Worm (Caenorhabditis elegans) whole organism, young adult: ENCODE results near the gene dac-1.
A peak's percentile ranks its signal among the peaks of the same experiment; 100 is the strongest.

Experiments
- B0336.3 ChIP-seq: fragments of 200-800 bp; sonication (Bioruptor generic); IDR thresholded peaks from 2 replicates; pipeline ENCODE4 v1.3.6; 2022; ENCODE audit warnings: missing genetic modification characterization, missing compliant biosample characterization
- C17E4.6 ChIP-seq: fragments of 200-800 bp; sonication (Bioruptor generic); IDR thresholded peaks from 2 replicates; pipeline ENCODE4 v1.3.6; 2022; ENCODE audit warnings: missing genetic modification reagents, missing genetic modification characterization, missing compliant biosample characterization
- F10E7.11 ChIP-seq: sonication (generic microtip); optimal IDR thresholded peaks from 2 replicates; lab custom pipeline; 2017; ENCODE audit warnings: mild to moderate bottlenecking, missing genetic modification characterization, moderate library complexity, missing compliant biosample characterization
- F33H1.4 ChIP-seq: fragments of 200-800 bp; sonication (Bioruptor generic); IDR thresholded peaks from 2 replicates; pipeline ENCODE4 v1.3.6; 2022; ENCODE audit warnings: missing genetic modification reagents, missing genetic modification characterization, missing compliant biosample characterization
- F37B4.10 ChIP-seq: fragments of 200-800 bp; sonication (Bioruptor generic); IDR thresholded peaks from 2 replicates; pipeline ENCODE4 v1.3.6; 2022; ENCODE audit warnings: missing genetic modification characterization, missing compliant biosample characterization
- F39B2.1 ChIP-seq: fragments of 200-800 bp; sonication (Bioruptor generic); IDR thresholded peaks from 2 replicates; pipeline ENCODE4 v1.3.6; 2022; ENCODE audit warnings: missing genetic modification reagents, missing genetic modification characterization, missing compliant biosample characterization
- F52B5.7 ChIP-seq: sonication (generic microtip); optimal IDR thresholded peaks from 2 replicates; lab custom pipeline; 2016; ENCODE audit warnings: mild to moderate bottlenecking, missing genetic modification characterization, missing compliant biosample characterization
- K12H6.12 ChIP-seq: fragments of 200-800 bp; sonication (Bioruptor generic); optimal IDR thresholded peaks from 2 replicates; lab custom pipeline; 2018; ENCODE audit warnings: mild to moderate bottlenecking, missing genetic modification characterization, missing compliant biosample characterization
- T07F8.4 ChIP-seq: sonication (generic microtip); optimal IDR thresholded peaks from 2 replicates; lab custom pipeline; 2016; ENCODE audit warnings: mild to moderate bottlenecking, missing genetic modification characterization, moderate library complexity, missing compliant biosample characterization
- Y56A3A.18 ChIP-seq: fragments of 200-800 bp; sonication (Bioruptor generic); IDR thresholded peaks from 2 replicates; pipeline ENCODE4 v1.3.6; 2022; ENCODE audit warnings: missing genetic modification reagents, missing genetic modification characterization, missing compliant biosample characterization
- Y67H2A.10 ChIP-seq: fragments of 200-800 bp; sonication (Bioruptor generic); conservative IDR thresholded peaks from 2 replicates; pipeline ENCODE4 v1.3.6; 2022; ENCODE audit warnings: missing genetic modification reagents, missing genetic modification characterization, missing compliant biosample characterization
- ZK185.1 ChIP-seq: sonication (generic microtip); optimal IDR thresholded peaks from 2 replicates; lab custom pipeline; 2016; ENCODE audit warnings: mild to moderate bottlenecking, missing genetic modification characterization, missing compliant biosample characterization; ENCODE audit not compliant: poor library complexity, severe bottlenecking
- atf-7 ChIP-seq: sonication (generic microtip); optimal IDR thresholded peaks from 2 replicates; lab custom pipeline; 2017; ENCODE audit warnings: mild to moderate bottlenecking, missing genetic modification characterization, missing compliant biosample characterization
- attf-5 ChIP-seq: fragments of 200-800 bp; sonication (Bioruptor generic); optimal IDR thresholded peaks from 2 replicates; lab custom pipeline; 2018; ENCODE audit warnings: mild to moderate bottlenecking, missing genetic modification characterization, missing compliant biosample characterization
- ccch-3 ChIP-seq: fragments of 200-800 bp; sonication (Bioruptor generic); optimal IDR thresholded peaks from 2 replicates; lab custom pipeline; 2018; ENCODE audit warnings: mild to moderate bottlenecking, missing genetic modification characterization, missing compliant biosample characterization
- cebp-2 ChIP-seq: fragments of 200-800 bp; sonication (Bioruptor generic); IDR thresholded peaks from 2 replicates; pipeline ENCODE4 v1.3.6; 2022; ENCODE audit warnings: missing genetic modification characterization, missing compliant biosample characterization
- ceh-40 ChIP-seq: fragments of 200-800 bp; sonication (Bioruptor generic); IDR thresholded peaks from 2 replicates; pipeline ENCODE4 v1.3.6; 2022; ENCODE audit warnings: missing genetic modification characterization, missing compliant biosample characterization
- ceh-91 ChIP-seq: fragments of 200-800 bp; sonication (Bioruptor generic); IDR thresholded peaks from 2 replicates; pipeline ENCODE4 v1.3.6; 2022; ENCODE audit warnings: missing genetic modification reagents, missing genetic modification characterization, missing compliant biosample characterization
- dpl-1 ChIP-seq: fragments of 150-350 bp; optimal IDR thresholded peaks from 2 replicates; lab custom pipeline; 2014; ENCODE audit warnings: missing biosample characterization, missing genetic modification reagents, missing genetic modification characterization
- efl-1 ChIP-seq: fragments of 150-350 bp; optimal IDR thresholded peaks from 2 replicates; lab custom pipeline; 2014; ENCODE audit warnings: missing biosample characterization, missing genetic modification reagents, missing genetic modification characterization
- ekl-4 ChIP-seq: fragments of 200-800 bp; sonication (Bioruptor generic); IDR thresholded peaks from 2 replicates; pipeline ENCODE4 v1.3.6; 2022; ENCODE audit warnings: missing genetic modification reagents, missing genetic modification characterization, missing compliant biosample characterization
- gei-17 ChIP-seq: fragments of 200-800 bp; sonication (Bioruptor generic); optimal IDR thresholded peaks from 2 replicates; lab custom pipeline; 2018; ENCODE audit warnings: mild to moderate bottlenecking, missing genetic modification characterization, missing compliant biosample characterization
- hmg-20 ChIP-seq: fragments of 200-800 bp; sonication (Bioruptor generic); IDR thresholded peaks from 2 replicates; pipeline ENCODE4 v1.3.6; 2022; ENCODE audit warnings: missing genetic modification reagents, missing genetic modification characterization, missing compliant biosample characterization
- lag-1 ChIP-seq: fragments of 200-800 bp; sonication (Bioruptor generic); IDR thresholded peaks from 2 replicates; pipeline ENCODE4 v1.3.6; 2022; ENCODE audit warnings: missing genetic modification reagents, missing genetic modification characterization, missing compliant biosample characterization
- lin-26 ChIP-seq: fragments of 200-800 bp; sonication (Bioruptor generic); IDR thresholded peaks from 2 replicates; pipeline ENCODE4 v1.3.6; 2022; ENCODE audit warnings: missing genetic modification reagents, missing genetic modification characterization, missing compliant biosample characterization
- lin-40 ChIP-seq: sonication (generic microtip); optimal IDR thresholded peaks from 2 replicates; lab custom pipeline; 2016; ENCODE audit warnings: missing genetic modification characterization, mild to moderate bottlenecking, missing compliant biosample characterization, missing genotype, missing genetic modification reagents
- madf-10 ChIP-seq: sonication (generic microtip); optimal IDR thresholded peaks from 2 replicates; lab custom pipeline; 2016; ENCODE audit warnings: mild to moderate bottlenecking, missing genetic modification characterization, missing compliant biosample characterization
- madf-8 ChIP-seq: fragments of 200-800 bp; sonication (Bioruptor generic); conservative IDR thresholded peaks from 2 replicates; pipeline ENCODE4 v1.3.6; 2022; ENCODE audit warnings: missing genetic modification reagents, missing genetic modification characterization, missing compliant biosample characterization
- mcd-1 ChIP-seq: fragments of 200-800 bp; sonication (Bioruptor generic); IDR thresholded peaks from 2 replicates; pipeline ENCODE4 v1.3.6; 2022; ENCODE audit warnings: missing genetic modification reagents, missing genetic modification characterization, missing compliant biosample characterization
- mes-4 ChIP-seq: sonication (generic microtip); optimal IDR thresholded peaks from 2 replicates; lab custom pipeline; 2016; ENCODE audit warnings: missing genotype, missing genetic modification characterization, missing compliant biosample characterization
- nfya-1 ChIP-seq: sonication (generic microtip); optimal IDR thresholded peaks from 2 replicates; lab custom pipeline; 2017; ENCODE audit warnings: antibody characterized with exemption, missing compliant biosample characterization, missing genetic modification characterization, borderline replicate concordance; ENCODE audit not compliant: insufficient read depth
- nhr-80 ChIP-seq: sonication (generic microtip); optimal IDR thresholded peaks from 2 replicates; lab custom pipeline; 2016; ENCODE audit warnings: missing genetic modification characterization, missing compliant biosample characterization
- pha-4 ChIP-seq: fragments of 150-350 bp; sonication (generic microtip); optimal IDR thresholded peaks from 2 replicates; lab custom pipeline; 2014; ENCODE audit warnings: missing biosample characterization, missing genetic modification reagents, missing genetic modification characterization
- sdz-38 ChIP-seq: sonication (generic microtip); optimal IDR thresholded peaks from 2 replicates; lab custom pipeline; 2016; ENCODE audit warnings: missing genotype, missing genetic modification characterization, missing compliant biosample characterization
- snpc-3.4 ChIP-seq: sonication (generic microtip); optimal IDR thresholded peaks from 2 replicates; lab custom pipeline; 2017; ENCODE audit warnings: missing genetic modification characterization, mild to moderate bottlenecking, missing compliant biosample characterization, antibody characterized with exemption, moderate library complexity, missing genotype, missing genetic modification reagents
- snpc-4 ChIP-seq, 5 experiments: fragments of 150-350 bp in 1 of 5; sonication (generic microtip) in 4 of 5; optimal IDR thresholded peaks; 2 replicates each; lab custom pipeline; 2014 to 2018; ENCODE audit warnings: missing genetic modification characterization in 5 of 5, missing biosample characterization in 3 of 5, antibody characterized with exemption in 2 of 5, mild to moderate bottlenecking in 2 of 5, missing compliant biosample characterization in 2 of 5, missing genotype in 2 of 5, moderate library complexity in 2 of 5, missing genetic modification reagents in 1 of 5
- tbp1 ChIP-seq: fragments of 200-800 bp; sonication (Bioruptor generic); optimal IDR thresholded peaks from 2 replicates; lab custom pipeline; 2018; ENCODE audit warnings: mild to moderate bottlenecking, missing genetic modification characterization, missing compliant biosample characterization
- zfh-2 ChIP-seq: fragments of 200-800 bp; sonication (Bioruptor generic); conservative IDR thresholded peaks from 2 replicates; pipeline ENCODE4 v1.3.6; 2022; ENCODE audit warnings: missing genetic modification reagents, missing genetic modification characterization, missing compliant biosample characterization
- ztf-18 ChIP-seq: sonication (generic microtip); optimal IDR thresholded peaks from 2 replicates; lab custom pipeline; 2016; ENCODE audit warnings: missing genotype, mild to moderate bottlenecking, missing genetic modification characterization, missing compliant biosample characterization
- ztf-25 ChIP-seq: fragments of 200-800 bp; sonication (Bioruptor generic); IDR thresholded peaks from 2 replicates; pipeline ENCODE4 v1.3.6; 2022; ENCODE audit warnings: missing genetic modification reagents, missing genetic modification characterization, missing compliant biosample characterization
- ztf-28 ChIP-seq: fragments of 200-800 bp; sonication (Bioruptor generic); IDR thresholded peaks from 2 replicates; pipeline ENCODE4 v1.3.6; 2022; ENCODE audit warnings: missing genetic modification reagents, missing genetic modification characterization, missing compliant biosample characterization
- ztf-6 ChIP-seq: fragments of 200-800 bp; sonication (Bioruptor generic); IDR thresholded peaks from 2 replicates; pipeline ENCODE4 v1.3.6; 2022; ENCODE audit warnings: missing genetic modification reagents, missing genetic modification characterization, missing compliant biosample characterization

dac-1 gene

DNA sequence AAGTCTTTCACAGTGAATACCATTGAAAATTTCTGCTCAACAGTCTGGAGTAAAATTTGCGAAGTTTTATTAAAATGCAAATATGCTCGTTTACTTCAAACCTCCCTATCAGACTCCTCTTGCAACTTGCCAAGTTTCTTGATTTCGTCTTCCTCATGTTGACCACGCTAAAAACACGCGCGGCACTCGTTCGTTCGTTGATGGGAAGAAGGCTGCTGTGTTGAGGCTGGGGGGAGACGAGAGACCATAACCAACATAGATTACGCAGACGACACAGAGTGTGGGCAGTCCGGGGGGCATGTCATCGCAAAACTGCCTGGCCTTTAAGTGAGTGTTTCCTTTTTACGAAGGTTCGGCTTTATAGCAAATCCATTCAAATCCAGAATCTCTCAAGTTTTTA is 28.1 kb downstream of the dac-1 start (continued):
- TF ChIP-seq ccch-3 (GFP tag; lab: Kevin White, UChicago) (no peak), B0336.3 (GFP tag; lab: Robert Waterston, UW) (no peak), ztf-6 (GFP tag; lab: Robert Waterston, UW) (no peak), tbp1 (GFP tag; lab: Kevin White, UChicago) (no peak), nhr-80 (peak; percentile 49), F37B4.10 (no peak), sdz-38 (tag; lab: Kevin White, UChicago) (no peak), snpc-4 (GFP tag; optimal IDR thresholded peaks at IDR 0.05; lab: Kevin White, UChicago) (no peak), snpc-4 (tag; optimal IDR thresholded peaks at IDR 0.05; lab: Kevin White, UChicago) (peak in 1 of 4 experiments; percentile 22), zfh-2 (GFP tag; lab: Robert Waterston, UW) (peak; percentile 50), efl-1 (GFP tag; lab: Kevin White, UChicago) (no peak), dpl-1 (no peak), ZK185.1 (tag; lab: Kevin White, UChicago) (no peak), nfya-1 (no peak), hmg-20 (no peak), ceh-91 (GFP tag; lab: Robert Waterston, UW) (no peak), ztf-25 (GFP tag; lab: Robert Waterston, UW) (no peak), F33H1.4 (GFP tag; lab: Robert Waterston, UW) (no peak), T07F8.4 (tag; lab: Kevin White, UChicago) (no peak), lin-40 (tag; lab: Kevin White, UChicago) (no peak), ekl-4 (GFP tag; lab: Robert Waterston, UW) (no peak), cebp-2 (GFP tag; lab: Robert Waterston, UW) (no peak), lin-26 (GFP tag; lab: Robert Waterston, UW) (0 out of 2 replicates have a peak, but pooled peaks have one; percentile 20), Y67H2A.10 (GFP tag; lab: Robert Waterston, UW) (no peak), F10E7.11 (tag; lab: Kevin White, UChicago) (no peak), ceh-40 (GFP tag; lab: Robert Waterston, UW) (no peak), gei-17 (GFP tag; lab: Kevin White, UChicago) (no peak), lag-1 (no peak), atf-7 (tag; lab: Kevin White, UChicago) (no peak), K12H6.12 (tag; lab: Kevin White, UChicago) (no peak), pha-4 (tag; lab: Kevin White, UChicago) (no peak), madf-8 (GFP tag; lab: Robert Waterston, UW) (no peak), attf-5 (peak; percentile 42), mes-4 (tag; lab: Kevin White, UChicago) (no peak), C17E4.6 (GFP tag; lab: Robert Waterston, UW) (no peak), madf-10 (tag; lab: Kevin White, UChicago) (no peak), ztf-28 (GFP tag; lab: Robert Waterston, UW) (no peak), snpc-3.4 (tag; lab: Kevin White, UChicago) (no peak), mcd-1 (peak; percentile 51), F39B2.1 (GFP tag; lab: Robert Waterston, UW) (no peak), F52B5.7 (no peak), ztf-18 (tag; lab: Kevin White, UChicago) (no peak), Y56A3A.18 (no peak)
